Fruit fly (Drosophila melanogaster) Kc167 (cell line): ENCODE results near the gene CG13054.

ENCODE experiments used
- Myc ChIP-seq: fragments of >200 bp; optimal IDR thresholded peaks from 2 replicates; lab custom pipeline; 2017; ENCODE audit warnings: missing external identifiers
- Sin3A ChIP-seq: fragments of >200 bp; optimal IDR thresholded peaks from 2 replicates; lab custom pipeline; 2018; ENCODE audit warnings: missing external identifiers
- h ChIP-seq: fragments of >200 bp; optimal IDR thresholded peaks from 3 replicates; lab custom pipeline; 2018; ENCODE audit warnings: missing external identifiers
- psq ChIP-seq: fragments of >200 bp; optimal IDR thresholded peaks from 2 replicates; lab custom pipeline; 2017; ENCODE audit warnings: missing external identifiers

DNA sequence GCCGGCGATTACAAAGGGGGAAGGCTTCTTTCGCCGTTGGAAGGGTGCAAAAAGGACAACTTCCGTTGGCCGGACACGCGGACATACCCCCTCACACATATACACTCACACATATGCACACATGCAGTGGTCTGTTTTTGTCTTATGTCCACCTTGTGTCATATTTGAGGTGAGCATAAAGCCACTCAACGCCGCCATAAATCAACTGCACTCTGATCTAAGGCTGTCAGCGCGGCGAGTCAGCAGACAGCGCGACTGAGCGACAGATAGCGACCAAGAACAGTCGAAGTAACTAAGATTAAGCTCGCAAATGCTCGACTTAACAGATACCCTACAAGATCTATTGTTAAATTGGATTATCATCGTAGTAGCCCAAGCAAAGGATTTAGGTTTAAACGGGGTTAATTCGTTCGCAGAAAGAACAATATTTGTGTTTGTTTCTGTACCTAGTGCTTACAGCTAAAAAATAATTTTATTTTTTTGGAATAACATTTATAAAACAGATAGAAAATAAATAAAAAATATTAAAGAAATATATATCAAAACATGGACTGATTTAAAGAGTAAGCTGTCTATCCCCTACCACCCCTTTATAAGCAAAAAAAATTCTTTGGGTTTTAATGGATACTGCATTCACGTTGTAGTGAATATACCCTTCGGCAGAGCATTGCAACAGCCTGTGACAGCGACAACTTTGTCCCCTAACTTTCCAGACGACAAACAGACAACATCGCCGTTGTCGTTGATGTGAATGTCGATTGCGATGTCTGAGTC is 48.0 kb downstream of the CG13054 start:
- TF ChIP-seq h (lab: Kevin White, UChicago) (no peak), psq (lab: Kevin White, UChicago) (no peak), Sin3A (lab: Kevin White, UChicago) (no peak), Myc (lab: Kevin White, UChicago) (no peak)
